Worm (Caenorhabditis elegans): ENCODE measurements around the gene idpa-3.

Gene idpa-3

DNA sequence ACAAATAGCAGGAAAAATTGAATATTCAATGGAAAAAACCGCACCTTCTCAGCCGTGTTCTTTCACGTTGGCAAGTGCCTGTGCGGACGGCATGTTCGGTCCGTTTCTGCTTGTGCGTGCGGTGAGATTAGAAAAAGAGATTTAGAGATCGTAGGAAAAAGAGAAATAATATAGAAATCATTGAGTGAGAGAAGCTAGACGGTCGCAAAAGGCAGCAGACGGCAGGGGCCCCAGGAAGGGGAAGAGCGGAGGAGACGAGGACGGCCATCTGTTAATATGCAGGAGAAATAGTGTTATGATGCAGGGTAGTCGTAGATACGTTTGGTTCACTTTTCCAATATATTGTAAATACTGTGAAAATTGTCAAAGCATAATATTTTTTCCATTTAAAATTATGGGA, 36.3 kb downstream of the idpa-3 start, which contains the start of gene Y49A10A.2 (continued):
- TF ChIP-seq lin-11 (tag; optimal IDR thresholded peaks at IDR 0.05) (no peak), C34F6.9 (tag; optimal IDR thresholded peaks at IDR 0.05) (peak; percentile 38), nhr-25 (tag; optimal IDR thresholded peaks at IDR 0.05) (no peak)

DNA sequence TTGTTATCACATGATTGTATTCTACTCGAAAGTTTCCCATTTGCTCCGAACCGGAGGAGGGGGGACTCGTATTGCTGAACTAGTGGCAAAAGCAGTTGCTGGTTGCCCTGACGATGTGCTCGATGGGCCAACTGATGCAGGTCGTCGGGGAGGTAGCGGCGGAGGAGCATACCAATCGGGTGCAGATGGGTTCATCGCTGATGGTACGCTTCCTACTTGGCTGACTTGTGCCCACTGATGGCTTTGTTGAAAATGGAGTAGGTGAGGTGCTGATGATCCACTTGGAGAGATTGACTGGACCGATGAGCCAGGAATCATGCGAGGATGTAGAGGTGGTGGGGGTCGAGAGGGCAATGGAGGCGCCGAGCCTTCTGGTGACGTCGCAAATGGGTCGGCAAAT, 37.3 kb downstream of the idpa-3 start:
- no peak for TF ChIP-seq nhr-21 (tag; optimal IDR thresholded peaks at IDR 0.05)
- TF ChIP-seq skn-1 (tag; optimal IDR thresholded peaks at IDR 0.05) = no peak
- TF ChIP-seq ceh-82 (tag; optimal IDR thresholded peaks at IDR 0.05) = no peak
- TF ChIP-seq ama-1 (optimal IDR thresholded peaks at IDR 0.05) = no peak
- no peak for TF ChIP-seq F13H6.1 (tag; optimal IDR thresholded peaks at IDR 0.05)
- TF ChIP-seq gmeb-1 (tag; optimal IDR thresholded peaks at IDR 0.05) = no peak
- TF ChIP-seq lin-11 (tag; optimal IDR thresholded peaks at IDR 0.05) = no peak
- TF ChIP-seq zag-1 (tag; optimal IDR thresholded peaks at IDR 0.05) = no peak
- TF ChIP-seq lin-39 (tag; optimal IDR thresholded peaks at IDR 0.05) = no peak
- no peak for TF ChIP-seq aly-2 (tag; optimal IDR thresholded peaks at IDR 0.05)

DNA sequence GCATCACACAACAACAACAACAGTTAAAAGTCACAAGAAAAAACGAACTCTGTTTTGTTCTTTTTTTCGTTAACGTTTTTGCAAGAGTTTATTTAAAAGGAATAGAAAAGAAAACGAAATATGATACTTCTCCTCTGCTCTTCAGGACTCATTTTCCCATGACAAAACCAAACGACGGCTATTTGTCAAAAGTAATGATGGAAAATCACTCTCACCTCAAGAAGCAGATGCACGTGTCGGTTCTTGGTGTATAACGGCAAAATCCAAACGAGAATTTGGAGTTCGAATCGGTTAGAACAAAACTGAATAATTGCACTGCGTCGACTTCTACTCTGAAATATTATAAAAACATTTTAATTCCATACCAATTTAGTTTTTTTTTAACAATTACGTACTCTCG, 40.8 kb downstream of the idpa-3 start:
- peak; percentile 8 for TF ChIP-seq C34F6.9 (tag; optimal IDR thresholded peaks at IDR 0.05)
- TF ChIP-seq lsy-2 (tag; optimal IDR thresholded peaks at IDR 0.05) = no peak

DNA sequence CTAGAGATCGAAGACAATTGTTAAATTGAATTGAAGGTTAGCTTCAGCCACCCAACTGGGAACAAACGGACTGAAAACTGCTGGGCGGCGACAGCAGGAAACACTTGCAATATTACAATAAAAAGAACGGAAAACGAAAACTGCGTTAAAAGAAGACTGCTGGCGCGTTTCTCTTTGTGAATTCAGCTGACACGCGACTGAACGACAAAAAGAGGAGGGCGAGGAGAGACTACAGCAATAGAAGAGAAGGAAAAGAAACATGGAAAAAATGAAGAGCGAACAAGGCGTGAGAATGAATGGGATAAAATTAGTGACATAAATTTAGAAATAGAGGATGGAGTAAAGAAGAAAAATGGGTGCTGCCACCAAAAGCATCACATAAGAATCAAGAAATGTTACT, 41.4 kb downstream of the idpa-3 start:
- TF ChIP-seq sem-4 (tag; optimal IDR thresholded peaks at IDR 0.05) (peak; percentile 93), peb-1 (tag; optimal IDR thresholded peaks at IDR 0.05) (no peak), gmeb-1 (tag; optimal IDR thresholded peaks at IDR 0.05) (peak; percentile 85), ZK546.5 (tag; optimal IDR thresholded peaks at IDR 0.05) (no peak), mbf-1 (tag; optimal IDR thresholded peaks at IDR 0.05) (no peak), aly-2 (tag; optimal IDR thresholded peaks at IDR 0.05) (no peak), blmp-1 (tag; optimal IDR thresholded peaks at IDR 0.05; ENCODE audit: insufficient read depth) (peak; percentile 52), elt-3 (tag; optimal IDR thresholded peaks at IDR 0.05) (no peak), sma-3 (GFP tag; optimal IDR thresholded peaks at IDR 0.05) (peak; percentile 90), nhr-12 (tag; optimal IDR thresholded peaks at IDR 0.05) (no peak), ceh-16 (tag; optimal IDR thresholded peaks at IDR 0.05) (no peak), dmd-4 (tag; optimal IDR thresholded peaks at IDR 0.05) (peak; percentile 18), mab-5 (tag; optimal IDR thresholded peaks at IDR 0.05) (peak; percentile 94), ztf-11 (tag; optimal IDR thresholded peaks at IDR 0.05) (no peak), nhr-6 (tag; optimal IDR thresholded peaks at IDR 0.05) (peak; percentile 90), nhr-10 (tag; optimal IDR thresholded peaks at IDR 0.05) (no peak), nhr-11 (tag; optimal IDR thresholded peaks at IDR 0.05) (no peak), nhr-77 (tag; optimal IDR thresholded peaks at IDR 0.05) (peak; percentile 20), C34F6.9 (tag; optimal IDR thresholded peaks at IDR 0.05) (peak; percentile 94), nhr-237 (tag; optimal IDR thresholded peaks at IDR 0.05) (peak; percentile 31), ztf-1 (GFP tag; conservative IDR thresholded peaks at IDR 0.05) (no peak), alr-1 (tag; optimal IDR thresholded peaks at IDR 0.05) (no peak), crh-2 (tag; optimal IDR thresholded peaks at IDR 0.05) (peak; percentile 97), elt-1 (tag; optimal IDR thresholded peaks at IDR 0.05) (no peak), lin-39 (tag; optimal IDR thresholded peaks at IDR 0.05) (no peak), ceh-82 (tag; optimal IDR thresholded peaks at IDR 0.05) (peak; percentile 19), unc-39 (tag; optimal IDR thresholded peaks at IDR 0.05) (no peak), egl-27 (tag; optimal IDR thresholded peaks at IDR 0.05) (peak; percentile 88), unc-62 (GFP tag; optimal IDR thresholded peaks at IDR 0.05) (peak; percentile 76), lin-13 (GFP tag; optimal IDR thresholded peaks at IDR 0.05) (peak; percentile 91), Y55F3AM.14 (GFP tag; optimal IDR thresholded peaks at IDR 0.05) (no peak), F13H6.1 (tag; optimal IDR thresholded peaks at IDR 0.05) (peak; percentile 93), zag-1 (tag; optimal IDR thresholded peaks at IDR 0.05) (peak; percentile 49), ztf-4 (tag; optimal IDR thresholded peaks at IDR 0.05) (peak; percentile 87), lsy-2 (tag; optimal IDR thresholded peaks at IDR 0.05) (peak; percentile 78 to 94), nhr-21 (tag; optimal IDR thresholded peaks at IDR 0.05) (peak; percentile 91), nhr-129 (tag; optimal IDR thresholded peaks at IDR 0.05) (peak; percentile 90), lin-11 (tag; optimal IDR thresholded peaks at IDR 0.05) (peak; percentile 71), ama-1 (optimal IDR thresholded peaks at IDR 0.05) (peak; percentile 28), R02D3.7 (tag; optimal IDR thresholded peaks at IDR 0.05) (no peak), nhr-23 (tag; optimal IDR thresholded peaks at IDR 0.05) (no peak), nhr-25 (tag; optimal IDR thresholded peaks at IDR 0.05) (peak; percentile 95), snpc-4 (tag; optimal IDR thresholded peaks at IDR 0.05) (peak; percentile 72), fos-1 (tag; optimal IDR thresholded peaks at IDR 0.05) (peak; percentile 86), skn-1 (tag; optimal IDR thresholded peaks at IDR 0.05) (no peak), mdl-1 (tag; optimal IDR thresholded peaks at IDR 0.05) (peak in 1 of 2 experiments; percentile 90), unc-55 (GFP tag; optimal IDR thresholded peaks at IDR 0.05) (peak; percentile 56)

All from whole organism, L2 larva.